Worm (Caenorhabditis elegans) whole organism, early embryonic: Measurements from ENCODE around the gene T22B3.3.

ENCODE experiments used
- B0310.2 ChIP-seq: sonication (generic microtip); optimal IDR thresholded peaks from 2 replicates; lab custom pipeline; 2016; ENCODE audit warnings: mild to moderate bottlenecking, missing genetic modification characterization, missing compliant biosample characterization
- aly-1 ChIP-seq: sonication (generic microtip); optimal IDR thresholded peaks from 2 replicates; lab custom pipeline; 2016; ENCODE audit warnings: missing genetic modification characterization, missing compliant biosample characterization
- ceh-13 ChIP-seq: fragments of 200-800 bp; sonication (Bioruptor generic); optimal IDR thresholded peaks from 2 replicates; lab custom pipeline; 2018; ENCODE audit warnings: mild to moderate bottlenecking, missing genetic modification characterization, missing compliant biosample characterization
- hmbx-1 ChIP-seq: sonication (generic microtip); optimal IDR thresholded peaks from 2 replicates; lab custom pipeline; 2016; ENCODE audit warnings: mild to moderate bottlenecking, missing genetic modification characterization, missing compliant biosample characterization
- hmg-4 ChIP-seq: fragments of 200-800 bp; sonication (Bioruptor generic); optimal IDR thresholded peaks from 2 replicates; lab custom pipeline; 2018; ENCODE audit warnings: mild to moderate bottlenecking, missing genetic modification characterization, missing compliant biosample characterization
- pes-1 ChIP-seq: fragments of 200-800 bp; sonication (Bioruptor generic); IDR thresholded peaks from 2 replicates; pipeline ENCODE4 v1.3.6; 2022; ENCODE audit warnings: missing genetic modification reagents, missing genetic modification characterization, missing compliant biosample characterization
- sea-1 ChIP-seq: fragments of 200-800 bp; sonication (Bioruptor generic); conservative IDR thresholded peaks from 2 replicates; pipeline ENCODE4 v1.3.6; 2022; ENCODE audit warnings: missing genetic modification characterization, missing compliant biosample characterization

DNA sequence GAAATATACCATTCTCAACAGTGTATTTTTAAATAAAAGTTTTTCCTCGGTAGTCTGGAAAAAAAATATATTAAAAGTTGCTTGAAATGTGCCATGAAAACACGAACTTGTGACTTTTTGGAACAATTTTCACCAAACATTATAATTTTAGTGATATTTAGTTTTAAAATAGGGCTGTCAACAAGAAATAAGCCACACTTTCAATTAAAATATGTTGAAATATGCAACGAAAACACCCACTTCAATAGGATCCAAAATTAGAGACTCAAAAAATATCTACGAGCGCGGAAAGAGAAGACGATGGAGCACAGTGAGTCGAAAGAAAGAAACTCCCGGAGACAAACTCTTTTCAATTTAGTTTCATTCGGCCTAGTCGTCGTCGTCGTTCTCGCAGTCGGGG is 10.1 kb downstream of the T22B3.3 start, which contains the start of gene ZK792.12:
- TF ChIP-seq sea-1, result no peak
- no peak for TF ChIP-seq aly-1 (tag; lab: Kevin White, UChicago)
- TF ChIP-seq ceh-13, result no peak
- TF ChIP-seq B0310.2 (tag; lab: Kevin White, UChicago), result no peak
- no peak for TF ChIP-seq hmg-4 (GFP tag; lab: Kevin White, UChicago)
- TF ChIP-seq hmbx-1 (tag; lab: Kevin White, UChicago), result no peak
- TF ChIP-seq pes-1 (GFP tag; lab: Robert Waterston, UW), result no peak
